Worm (Caenorhabditis elegans): ENCODE measurements around the gene ugt-48.

ce11 chrV:5504807-5505442 lies 42.9 kb downstream of the ugt-48 start, which contains the start of the genes dnj-19 and nhr-47:
- TF ChIP-seq set-16 (GFP tag; IDR thresholded peaks at IDR 0.05) (no peak; the same call in 1 of the 2 replicates), hlh-11 (tag; optimal IDR thresholded peaks at IDR 0.05) (peak; percentile 93), ceh-82 (tag; optimal IDR thresholded peaks at IDR 0.05) (no peak), ztf-11 (tag; optimal IDR thresholded peaks at IDR 0.05) (no peak), lin-15B (tag; optimal IDR thresholded peaks at IDR 0.05) (no peak), pha-4 (GFP tag; IDR thresholded peaks at IDR 0.05) (peak; percentile 84), pha-4 (tag; optimal IDR thresholded peaks at IDR 0.05) (no peak), Y105C5A.15 (GFP tag; IDR thresholded peaks at IDR 0.05) (no peak), unc-130 (GFP tag; optimal IDR thresholded peaks at IDR 0.05) (peak; percentile 66), spr-1 (tag; optimal IDR thresholded peaks at IDR 0.05) (peak; percentile 84), nhr-28 (tag; optimal IDR thresholded peaks at IDR 0.05) (peak; percentile 83), hif-1 (tag; optimal IDR thresholded peaks at IDR 0.05) (peak; percentile 71 to 91), dmd-8 (GFP tag; IDR thresholded peaks at IDR 0.05) (peak; percentile 64; the same call in 1 of the 2 replicates), unc-62 (GFP tag; optimal IDR thresholded peaks at IDR 0.05 in 1 of 2) (peak in 1 of 2 experiments; percentile 98), unc-62 (tag; optimal IDR thresholded peaks at IDR 0.05) (no peak), ama-1 (optimal IDR thresholded peaks at IDR 0.05) (peak; percentile 49)
